Worm (Caenorhabditis elegans): ENCODE results near the gene T11F9.7.
"Not testable (repeated sequence)": the region's sequence is repeated elsewhere in the genome, so short reads cannot be mapped to it uniquely, and the experiment has no call there.

The T11F9.7 gene

DNA sequence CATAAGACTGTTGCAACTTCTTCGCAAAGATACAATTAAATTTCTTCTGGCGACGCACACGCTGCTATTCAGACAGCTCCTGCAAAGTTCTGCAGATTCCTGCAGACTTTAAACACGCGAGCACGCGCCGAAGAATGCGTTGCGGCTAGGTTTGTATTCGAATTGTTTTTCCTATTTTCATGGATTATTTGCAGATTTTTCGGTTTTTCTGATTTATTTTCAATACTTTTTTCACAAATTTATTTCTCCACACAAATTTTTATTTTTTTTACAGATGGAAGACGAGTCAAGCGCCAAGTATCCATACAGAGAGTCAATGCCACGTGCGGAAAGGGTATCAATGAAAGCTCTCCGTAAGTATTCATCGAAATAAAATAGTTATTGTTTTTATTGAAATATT, at the start of gene T11F9.7:
Gene T11F9.7 (plus strand): TSS at position 301 of the 400 bp plus-strand sequence.
- not testable (repeated sequence) for TF ChIP-seq zag-1, nhr-25, fos-1 (tag; optimal IDR thresholded peaks at IDR 0.05)

DNA sequence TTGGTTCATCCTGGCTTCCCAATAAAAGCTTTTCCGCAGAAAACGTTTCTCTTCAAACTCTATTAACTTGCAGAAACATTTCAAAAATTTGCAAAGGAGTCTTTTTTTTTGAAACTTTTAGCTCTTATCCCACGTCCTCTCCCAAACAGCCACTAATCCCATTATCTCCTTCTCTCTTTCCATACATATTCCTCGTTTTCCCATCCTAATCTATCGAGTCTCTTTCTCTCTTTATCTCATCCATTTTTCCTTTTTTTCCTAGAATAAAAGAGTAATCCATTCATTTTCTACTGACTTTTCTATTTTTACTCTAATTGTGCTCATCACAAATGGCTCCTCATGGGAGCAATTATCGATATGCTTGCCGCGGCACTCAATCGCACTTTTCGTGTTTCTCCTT, 47.0 kb upstream of the T11F9.7 start:
- TF ChIP-seq nfya-1 (tag; optimal IDR thresholded peaks at IDR 0.05; ENCODE audit: insufficient read depth) (peak; percentile 9), fos-1 (tag; optimal IDR thresholded peaks at IDR 0.05) (no peak), ama-1 (optimal IDR thresholded peaks at IDR 0.05) (no peak), egl-5 (tag; optimal IDR thresholded peaks at IDR 0.05) (no peak), daf-12 (tag; optimal IDR thresholded peaks at IDR 0.05) (no peak), sea-2 (GFP tag; optimal IDR thresholded peaks at IDR 0.05) (no peak), pqm-1 (tag; optimal IDR thresholded peaks at IDR 0.05) (no peak), tbx-2 (tag; optimal IDR thresholded peaks at IDR 0.05) (peak; percentile 42), snpc-4 (tag; optimal IDR thresholded peaks at IDR 0.05) (no peak), unc-39 (tag; optimal IDR thresholded peaks at IDR 0.05) (no peak), mdl-1 (tag; optimal IDR thresholded peaks at IDR 0.05) (no peak), ceh-16 (tag; optimal IDR thresholded peaks at IDR 0.05) (no peak)

DNA sequence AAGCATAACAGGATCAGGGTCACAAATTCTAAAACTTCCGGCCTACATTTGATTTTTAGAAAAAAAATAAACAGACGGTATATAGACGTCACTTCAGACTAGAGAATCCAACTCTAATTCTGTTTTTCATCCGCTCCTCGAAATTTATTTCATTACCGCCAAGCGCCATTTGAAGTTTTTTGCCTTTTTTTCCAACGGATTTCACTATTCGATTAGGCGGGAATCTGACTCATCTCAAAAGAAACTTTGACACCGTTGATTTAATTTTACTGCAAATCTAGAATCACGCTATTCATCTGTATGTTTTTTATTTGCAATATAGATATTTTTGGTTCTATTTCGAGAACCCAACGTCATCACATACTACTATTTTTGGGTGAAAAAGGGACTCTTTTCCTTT, 44.9 kb upstream of the T11F9.7 start:
- TF ChIP-seq fkh-10 (GFP tag; optimal IDR thresholded peaks at IDR 0.05): peak; percentile 72
- TF ChIP-seq ceh-28 (tag; optimal IDR thresholded peaks at IDR 0.05): no peak
- no peak for TF ChIP-seq mml-1 (tag; optimal IDR thresholded peaks at IDR 0.05)
- TF ChIP-seq skn-1 (tag; optimal IDR thresholded peaks at IDR 0.05): no peak

DNA sequence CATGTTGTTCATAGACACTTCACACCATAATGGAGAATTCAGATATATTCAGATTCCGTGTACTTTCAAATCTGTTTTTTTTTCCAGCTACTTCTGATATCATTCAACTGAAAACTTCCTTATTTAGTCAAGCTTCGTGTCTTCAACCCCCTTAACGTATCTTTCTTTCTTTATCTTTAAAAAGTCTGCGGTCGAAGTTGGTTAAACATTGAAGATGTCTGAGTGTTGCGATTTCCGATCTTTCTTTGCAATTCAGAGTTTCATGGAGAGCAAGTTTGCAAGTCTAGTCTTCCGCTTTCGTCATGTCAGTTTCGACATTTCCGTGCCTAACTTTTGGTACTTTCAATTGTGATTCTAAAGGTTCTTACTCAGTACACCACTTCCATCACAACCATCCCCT, 40.5 kb upstream of the T11F9.7 start:
- TF ChIP-seq ceh-28 (tag; optimal IDR thresholded peaks at IDR 0.05) (no peak), mdl-1 (tag; optimal IDR thresholded peaks at IDR 0.05) (no peak), jun-1 (tag; optimal IDR thresholded peaks at IDR 0.05) (no peak), ceh-9 (tag; optimal IDR thresholded peaks at IDR 0.05) (no peak), daf-12 (tag; optimal IDR thresholded peaks at IDR 0.05) (no peak), aly-2 (tag; optimal IDR thresholded peaks at IDR 0.05) (no peak), eor-1 (tag; optimal IDR thresholded peaks at IDR 0.05) (no peak)

DNA sequence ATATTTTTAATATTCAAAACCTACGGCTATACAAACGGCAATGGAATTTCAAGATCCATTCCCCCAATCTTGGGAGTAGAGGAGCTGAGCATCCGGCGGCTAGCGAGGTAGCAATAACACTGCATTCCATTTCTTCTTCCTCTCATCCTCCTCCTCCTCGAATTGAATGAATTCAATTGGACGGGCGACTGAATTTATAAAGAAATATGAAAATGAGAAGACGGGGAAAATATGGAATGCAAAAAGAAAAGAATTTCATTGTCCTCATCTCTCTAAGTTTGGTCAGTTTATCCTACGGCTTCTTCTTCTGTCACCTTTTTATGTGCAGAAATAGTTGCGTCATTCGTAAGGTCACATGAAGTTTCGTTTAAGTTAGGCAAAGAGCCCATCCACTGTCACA, 39.3 kb upstream of the T11F9.7 start:
- TF ChIP-seq R02D3.7 (tag; optimal IDR thresholded peaks at IDR 0.05): no peak
- TF ChIP-seq ama-1 (optimal IDR thresholded peaks at IDR 0.05): no peak
- TF ChIP-seq ceh-82 (tag; optimal IDR thresholded peaks at IDR 0.05): no peak
- no peak for TF ChIP-seq nhr-28 (tag; optimal IDR thresholded peaks at IDR 0.05)
- TF ChIP-seq unc-39 (tag; optimal IDR thresholded peaks at IDR 0.05): no peak
- TF ChIP-seq snpc-4 (tag; optimal IDR thresholded peaks at IDR 0.05): no peak
- TF ChIP-seq nhr-43 (tag; optimal IDR thresholded peaks at IDR 0.05; ENCODE audit: poor library complexity, severe bottlenecking): no peak
- TF ChIP-seq nhr-237 (tag; optimal IDR thresholded peaks at IDR 0.05): no peak
- no peak for TF ChIP-seq eor-1 (tag; optimal IDR thresholded peaks at IDR 0.05)
- TF ChIP-seq elt-2 (tag; optimal IDR thresholded peaks at IDR 0.05): no peak
- no peak for TF ChIP-seq nhr-67 (tag; optimal IDR thresholded peaks at IDR 0.05)
- no peak for TF ChIP-seq lin-15B (tag; optimal IDR thresholded peaks at IDR 0.05)

DNA sequence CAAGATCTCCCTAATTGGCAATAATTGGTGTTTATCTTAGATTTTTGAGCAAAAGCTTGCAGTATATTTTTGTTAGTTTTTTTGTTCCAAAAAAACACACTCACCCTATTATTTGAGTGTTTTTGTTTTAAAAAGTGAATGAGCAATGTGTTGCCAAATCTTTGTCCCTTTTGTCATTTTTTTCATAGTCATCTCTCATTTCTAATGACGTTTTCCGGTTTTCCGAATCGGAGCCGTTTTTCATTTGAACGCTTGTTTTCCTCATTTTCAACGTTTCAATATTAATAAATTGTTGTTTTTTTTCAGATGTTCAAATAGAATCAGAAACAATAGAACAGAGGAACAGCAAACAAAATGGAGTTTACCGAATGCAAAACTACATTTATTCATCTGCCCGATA, 37.3 kb upstream of the T11F9.7 start, which contains the start of gene dmsr-1:
Gene dmsr-1 (plus strand): TSS at position 301 of the 400 bp plus-strand sequence.
- TF ChIP-seq elt-2 (tag; optimal IDR thresholded peaks at IDR 0.05) (no peak), ztf-4 (tag; optimal IDR thresholded peaks at IDR 0.05) (no peak), snpc-4 (tag; optimal IDR thresholded peaks at IDR 0.05) (no peak), nhr-77 (tag; optimal IDR thresholded peaks at IDR 0.05) (no peak), egl-5 (tag; optimal IDR thresholded peaks at IDR 0.05) (no peak), elt-1 (tag; optimal IDR thresholded peaks at IDR 0.05) (no peak)

DNA sequence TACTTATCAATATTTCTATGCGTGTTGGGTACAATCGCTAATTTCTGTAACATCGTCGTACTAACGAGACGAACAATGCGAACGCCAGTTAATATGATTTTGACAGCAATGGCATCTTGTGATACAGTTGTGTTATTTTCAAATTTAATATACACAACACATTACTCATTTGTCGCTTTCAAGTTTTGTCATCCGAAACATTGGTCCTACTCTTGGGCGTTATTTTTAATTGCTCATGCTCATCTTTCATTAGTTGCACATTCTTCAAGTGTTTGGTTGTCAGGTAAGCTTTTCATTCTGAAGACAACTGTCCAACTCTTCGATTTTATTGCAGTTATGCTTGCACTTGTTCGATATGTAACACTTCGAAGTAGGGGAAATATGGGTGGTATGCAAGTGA, 36.5 kb upstream of the T11F9.7 start:
- TF ChIP-seq nhr-237 (tag; optimal IDR thresholded peaks at IDR 0.05) (no peak), lsy-12 (tag; optimal IDR thresholded peaks at IDR 0.05) (no peak), elt-1 (tag; optimal IDR thresholded peaks at IDR 0.05) (no peak), ztf-4 (tag; optimal IDR thresholded peaks at IDR 0.05) (no peak), daf-12 (tag; optimal IDR thresholded peaks at IDR 0.05) (no peak), hmg-11 (tag; optimal IDR thresholded peaks at IDR 0.05) (no peak), ztf-11 (tag; optimal IDR thresholded peaks at IDR 0.05) (no peak), snpc-4 (tag; optimal IDR thresholded peaks at IDR 0.05) (no peak), mdl-1 (tag; optimal IDR thresholded peaks at IDR 0.05) (no peak), elt-2 (tag; optimal IDR thresholded peaks at IDR 0.05) (no peak), ceh-16 (tag; optimal IDR thresholded peaks at IDR 0.05) (no peak), jun-1 (tag; optimal IDR thresholded peaks at IDR 0.05) (no peak), aly-2 (tag; optimal IDR thresholded peaks at IDR 0.05) (no peak), sea-2 (GFP tag; optimal IDR thresholded peaks at IDR 0.05) (no peak), nhr-25 (tag; optimal IDR thresholded peaks at IDR 0.05) (no peak)

Data from whole organism, L3 larva.